Worm (Caenorhabditis elegans): ENCODE measurements around the gene dod-19.

DNA sequence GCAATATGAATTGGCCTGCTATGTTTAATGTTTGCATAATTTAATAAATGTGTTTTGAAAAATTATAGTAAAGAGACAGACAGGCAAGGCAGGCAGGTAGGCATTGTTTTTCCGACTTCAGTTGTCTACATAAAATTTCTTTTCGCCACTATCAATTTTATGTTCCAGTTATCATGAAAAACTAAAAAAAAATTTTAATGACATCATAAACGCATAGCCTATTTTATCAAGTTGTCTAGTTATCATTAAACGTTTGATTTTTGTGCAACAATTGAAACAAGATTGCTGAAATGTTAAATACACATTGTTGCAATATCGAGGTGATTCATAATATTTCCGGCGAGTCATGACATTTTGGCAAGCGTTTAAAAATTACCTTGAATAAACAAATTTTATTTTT is 513 bp upstream of the dod-19 start:
- no peak for TF ChIP-seq dao-5 (tag; optimal IDR thresholded peaks at IDR 0.05)
- TF ChIP-seq W03F9.2 (tag; optimal IDR thresholded peaks at IDR 0.05), result no peak
- TF ChIP-seq him-1 (tag; optimal IDR thresholded peaks at IDR 0.05), result no peak
